Worm (Caenorhabditis elegans) whole organism, L4 larva: Measurements from ENCODE around the gene slcr-46.3.

ENCODE experiments used
- lir-3 ChIP-seq: sonication (generic microtip); optimal IDR thresholded peaks from 2 replicates; lab custom pipeline; 2016; ENCODE audit warnings: mild to moderate bottlenecking, missing genetic modification characterization, missing compliant biosample characterization
- pqm-1 ChIP-seq: sonication (generic microtip); optimal IDR thresholded peaks from 2 replicates; lab custom pipeline; 2017; ENCODE audit warnings: missing biosample characterization, missing genetic modification characterization
- spr-3 ChIP-seq: fragments of 200-800 bp; sonication (Bioruptor generic); optimal IDR thresholded peaks from 2 replicates; lab custom pipeline; 2018; ENCODE audit warnings: mild to moderate bottlenecking, missing genetic modification characterization, missing compliant biosample characterization
- zfp-3 ChIP-seq: fragments of 200-800 bp; sonication (Bioruptor generic); conservative IDR thresholded peaks from 2 replicates; pipeline ENCODE4 v1.3.6; 2022; ENCODE audit warnings: missing genetic modification reagents, missing genetic modification characterization, missing compliant biosample characterization

DNA sequence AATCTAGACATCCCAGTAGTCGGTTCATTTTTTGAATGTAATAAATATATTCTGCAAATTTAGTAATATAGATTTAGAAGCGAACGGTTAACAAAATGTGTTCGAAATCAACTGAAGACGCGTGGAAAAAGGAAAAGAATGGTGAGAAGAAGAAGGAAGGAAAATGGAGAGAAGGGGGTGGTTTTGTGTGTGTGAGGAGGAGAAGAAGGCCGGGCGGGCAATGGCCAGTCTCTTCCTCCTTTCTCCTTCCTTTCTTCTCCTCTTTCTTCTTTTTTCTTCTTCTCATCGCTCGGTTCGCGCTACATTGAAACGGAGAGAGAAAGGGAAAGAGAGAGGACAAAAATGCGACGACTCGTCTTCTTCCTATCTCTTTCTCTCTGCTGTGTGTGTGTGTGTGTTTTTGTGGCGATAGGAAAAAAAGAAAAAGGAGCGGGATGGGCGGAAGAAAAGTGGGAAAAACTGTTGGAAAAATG is 31.8 kb downstream of the slcr-46.3 start, which contains the start of gene ztf-9:
- TF ChIP-seq zfp-3 (GFP tag; lab: Robert Waterston, UW): no peak
- TF ChIP-seq pqm-1 (tag; lab: Kevin White, UChicago): peak; percentile 11
- no peak for TF ChIP-seq lir-3 (tag; lab: Kevin White, UChicago)
- no peak for TF ChIP-seq spr-3 (GFP tag; lab: Kevin White, UChicago)
